Fruit fly (Drosophila melanogaster) whole organism, embryonic: ENCODE data around the gene mRpS2.

Experiments used
- CG11696 ChIP-seq: fragments of 200-800 bp; sonication (Bioruptor generic); IDR thresholded peaks from 2 replicates; pipeline ENCODE4 v1.3.6; 2022; ENCODE audit warnings: missing biosample characterization, missing genetic modification characterization
- CG13624 ChIP-seq: fragments of 200-800 bp; sonication (Bioruptor generic); optimal IDR thresholded peaks from 2 replicates; lab custom pipeline; 2016; ENCODE audit warnings: missing biosample characterization, missing genetic modification characterization
- CG14014 ChIP-seq: fragments of 200-800 bp; sonication (Bioruptor generic); IDR thresholded peaks from 2 replicates; pipeline ENCODE4 v1.3.6; 2022; ENCODE audit warnings: missing biosample characterization, missing genetic modification characterization
- CG14965 ChIP-seq: fragments of 200-800 bp; sonication (Bioruptor generic); optimal IDR thresholded peaks from 2 replicates; lab custom pipeline; 2016; ENCODE audit warnings: missing biosample characterization, missing genetic modification characterization, borderline replicate concordance
- CG15514 ChIP-seq: fragments of 200-800 bp; sonication (Bioruptor generic); optimal IDR thresholded peaks from 3 replicates; lab custom pipeline; 2017; ENCODE audit warnings: missing biosample characterization, missing genetic modification characterization, mild to moderate bottlenecking, moderate library complexity, missing genetic modification reagents
- CG18262 ChIP-seq: fragments of 200-800 bp; optimal IDR thresholded peaks from 3 replicates; lab custom pipeline; 2019; ENCODE audit warnings: missing biosample characterization, mild to moderate bottlenecking, missing genetic modification characterization, moderate library complexity
- CG18764 ChIP-seq: fragments of 200-800 bp; sonication (Bioruptor generic); optimal IDR thresholded peaks from 3 replicates; lab custom pipeline; 2016; ENCODE audit warnings: missing biosample characterization, missing genetic modification characterization
- CG2678 ChIP-seq: fragments of 200-800 bp; sonication (Bioruptor generic); optimal IDR thresholded peaks from 3 replicates; lab custom pipeline; 2019; ENCODE audit warnings: missing biosample characterization, mild to moderate bottlenecking, missing genetic modification characterization, moderate library complexity
- CG31388 ChIP-seq: fragments of 200-800 bp; sonication (Bioruptor generic); optimal IDR thresholded peaks from 2 replicates; lab custom pipeline; 2016; ENCODE audit warnings: missing biosample characterization, missing genetic modification characterization
- CG3163 ChIP-seq: fragments of 200-800 bp; sonication (Bioruptor generic); optimal IDR thresholded peaks from 3 replicates; lab custom pipeline; 2016; ENCODE audit warnings: missing biosample characterization, missing genetic modification characterization
- CG3407 ChIP-seq: fragments of 200-800 bp; sonication (Bioruptor generic); optimal IDR thresholded peaks from 2 replicates; lab custom pipeline; 2018; ENCODE audit warnings: missing biosample characterization, mild to moderate bottlenecking, missing genetic modification characterization
- CG42726 ChIP-seq: fragments of 200-800 bp; sonication (Bioruptor generic); IDR thresholded peaks from 2 replicates; pipeline ENCODE4 v1.3.6; 2022; ENCODE audit warnings: missing biosample characterization, missing genetic modification characterization; ENCODE audit not compliant: partially characterized antibody
- CG4424 ChIP-seq: fragments of 200-800 bp; sonication (Bioruptor generic); optimal IDR thresholded peaks from 3 replicates; lab custom pipeline; 2016; ENCODE audit warnings: missing biosample characterization, missing genetic modification characterization
- CG4707 ChIP-seq: fragments of 200-800 bp; sonication (Bioruptor generic); optimal IDR thresholded peaks from 2 replicates; lab custom pipeline; 2018; ENCODE audit warnings: missing biosample characterization, mild to moderate bottlenecking, missing genetic modification characterization, moderate library complexity
- CG4854 ChIP-seq: fragments of 200-800 bp; sonication (Bioruptor generic); optimal IDR thresholded peaks from 2 replicates; lab custom pipeline; 2016; ENCODE audit warnings: missing biosample characterization, missing genetic modification characterization, inconsistent platforms
- CG7928 ChIP-seq: fragments of 200-800 bp; sonication (Bioruptor generic); optimal IDR thresholded peaks from 2 replicates; lab custom pipeline; 2017; ENCODE audit warnings: missing biosample characterization, mild to moderate bottlenecking, missing genetic modification characterization
- CG8388 ChIP-seq: fragments of 200-800 bp; sonication (Bioruptor generic); optimal IDR thresholded peaks from 2 replicates; lab custom pipeline; 2019; ENCODE audit warnings: missing biosample characterization, mild to moderate bottlenecking, missing genetic modification characterization, moderate library complexity
- CG8944 ChIP-seq: fragments of 200-800 bp; sonication (Bioruptor generic); optimal IDR thresholded peaks from 3 replicates; lab custom pipeline; 2016; ENCODE audit warnings: missing biosample characterization, missing genetic modification characterization
- Chrac-16 ChIP-seq: fragments of 200-800 bp; sonication (Bioruptor generic); optimal IDR thresholded peaks from 3 replicates; lab custom pipeline; 2016; ENCODE audit warnings: missing biosample characterization, missing genetic modification characterization
- Eip74EF ChIP-seq, 2 experiments: fragments of 200-800 bp in 1 of 2; fragments of >200 bp in 1 of 2; sonication (Bioruptor generic) in 1 of 2; optimal IDR thresholded peaks; 2 replicates each; lab custom pipeline; 2017 to 2019; ENCODE audit warnings: missing biosample characterization in 2 of 2, missing genetic modification characterization in 2 of 2, mild to moderate bottlenecking in 1 of 2, moderate library complexity in 1 of 2
- Fer3 ChIP-seq: fragments of 200-800 bp; sonication (Bioruptor generic); optimal IDR thresholded peaks from 2 replicates; lab custom pipeline; 2018; ENCODE audit warnings: missing biosample characterization, mild to moderate bottlenecking, missing genetic modification characterization, moderate library complexity
- HLH54F ChIP-seq: fragments of 200-800 bp; sonication (Bioruptor generic); optimal IDR thresholded peaks from 3 replicates; lab custom pipeline; 2016; ENCODE audit warnings: missing biosample characterization, missing genetic modification characterization
- Hmr ChIP-seq: fragments of 200-800 bp; sonication (Bioruptor generic); optimal IDR thresholded peaks from 3 replicates; lab custom pipeline; 2017; ENCODE audit warnings: mild to moderate bottlenecking, missing biosample characterization, missing genetic modification reagents, missing genetic modification characterization
- Oaz ChIP-seq: fragments of 200-800 bp; sonication (Bioruptor generic); IDR thresholded peaks from 2 replicates; pipeline ENCODE4 v1.3.6; 2022; ENCODE audit warnings: missing biosample characterization, missing genetic modification characterization
- Optix ChIP-seq: fragments of 200-800 bp; sonication (Bioruptor generic); IDR thresholded peaks from 3 replicates; pipeline ENCODE4 v1.3.6; 2022; ENCODE audit warnings: missing biosample characterization, missing genetic modification characterization
- TFAM ChIP-seq: fragments of 200-800 bp; sonication (Bioruptor generic); optimal IDR thresholded peaks from 2 replicates; lab custom pipeline; 2017; ENCODE audit warnings: missing biosample characterization, missing genetic modification characterization, inconsistent platforms
- ash1 ChIP-seq: fragments of 200-800 bp; sonication (Bioruptor generic); optimal IDR thresholded peaks from 2 replicates; lab custom pipeline; 2018; ENCODE audit warnings: missing biosample characterization, mild to moderate bottlenecking, missing genetic modification characterization
- bcd ChIP-seq: fragments of 200-800 bp; sonication (Bioruptor generic); optimal IDR thresholded peaks from 2 replicates; lab custom pipeline; 2017; ENCODE audit warnings: missing biosample characterization, mild to moderate bottlenecking, missing genetic modification characterization
- cato ChIP-seq: fragments of 200-800 bp; sonication (Bioruptor generic); optimal IDR thresholded peaks from 2 replicates; lab custom pipeline; 2016; ENCODE audit warnings: missing biosample characterization, missing genetic modification characterization, borderline replicate concordance
- cg ChIP-seq: fragments of 200-800 bp; sonication (Bioruptor generic); optimal IDR thresholded peaks from 3 replicates; lab custom pipeline; 2019; ENCODE audit warnings: missing biosample characterization, mild to moderate bottlenecking, missing genetic modification characterization, moderate library complexity
- crol ChIP-seq: fragments of 200-800 bp; sonication (Bioruptor generic); IDR thresholded peaks from 2 replicates; pipeline ENCODE4 v1.3.6; 2022; ENCODE audit warnings: missing biosample characterization, missing genetic modification characterization
- dm ChIP-seq: fragments of 200-800 bp; sonication (Bioruptor generic); optimal IDR thresholded peaks from 3 replicates; lab custom pipeline; 2016; ENCODE audit warnings: missing biosample characterization, missing genetic modification characterization
- esg ChIP-seq: fragments of 200-800 bp; sonication (Bioruptor generic); conservative IDR thresholded peaks from 2 replicates; pipeline ENCODE4 v1.3.6; 2022; ENCODE audit warnings: missing biosample characterization, missing genetic modification characterization
- eyg ChIP-seq: fragments of 200-800 bp; sonication (Bioruptor generic); optimal IDR thresholded peaks from 3 replicates; lab custom pipeline; 2016; ENCODE audit warnings: missing biosample characterization, missing genetic modification characterization
- fd64A ChIP-seq: fragments of 200-800 bp; sonication (Bioruptor generic); optimal IDR thresholded peaks from 3 replicates; lab custom pipeline; 2018; ENCODE audit warnings: missing biosample characterization, mild to moderate bottlenecking, missing genetic modification characterization
- gt ChIP-seq: fragments of 200-800 bp; sonication (Bioruptor generic); IDR thresholded peaks from 2 replicates; pipeline ENCODE4 v1.3.6; 2022; ENCODE audit warnings: missing biosample characterization, missing genetic modification characterization
- jigr1 ChIP-seq: fragments of 200-800 bp; sonication (Bioruptor generic); IDR thresholded peaks from 3 replicates; pipeline ENCODE4 v1.3.6; 2022; ENCODE audit warnings: missing biosample characterization, missing genetic modification characterization
- klu ChIP-seq: fragments of 200-800 bp; sonication (Bioruptor generic); IDR thresholded peaks from 2 replicates; pipeline ENCODE4 v1.3.6; 2022; ENCODE audit warnings: missing biosample characterization, missing genetic modification characterization
- lab ChIP-seq: fragments of 200-800 bp; sonication (Bioruptor generic); optimal IDR thresholded peaks from 3 replicates; lab custom pipeline; 2017; ENCODE audit warnings: missing biosample characterization, missing genetic modification characterization, mild to moderate bottlenecking, moderate library complexity, missing genetic modification reagents
- lmd ChIP-seq: fragments of 200-800 bp; sonication (Bioruptor generic); IDR thresholded peaks from 2 replicates; pipeline ENCODE4 v1.3.6; 2022; ENCODE audit warnings: missing biosample characterization, missing genetic modification characterization
- luna ChIP-seq: fragments of 200-800 bp; sonication (Bioruptor generic); optimal IDR thresholded peaks from 2 replicates; lab custom pipeline; 2016; ENCODE audit warnings: missing biosample characterization, missing genetic modification characterization
- mld ChIP-seq: fragments of 200-800 bp; sonication (Bioruptor generic); IDR thresholded peaks from 3 replicates; pipeline ENCODE4 v1.3.6; 2022; ENCODE audit warnings: missing biosample characterization, missing genetic modification characterization; ENCODE audit not compliant: partially characterized antibody
- nerfin-2 ChIP-seq: fragments of 200-800 bp; sonication (Bioruptor generic); IDR thresholded peaks from 2 replicates; pipeline ENCODE4 v1.3.6; 2022; ENCODE audit warnings: missing biosample characterization, missing genetic modification characterization; ENCODE audit not compliant: partially characterized antibody
- pita ChIP-seq: fragments of 200-800 bp; sonication (Bioruptor generic); optimal IDR thresholded peaks from 2 replicates; lab custom pipeline; 2017; ENCODE audit warnings: missing biosample characterization, mild to moderate bottlenecking, missing genetic modification characterization
- repo ChIP-seq: fragments of 200-800 bp; sonication (Bioruptor generic); optimal IDR thresholded peaks from 2 replicates; lab custom pipeline; 2016; ENCODE audit warnings: missing biosample characterization, missing genetic modification characterization
- run ChIP-seq: fragments of 200-800 bp; sonication (Bioruptor generic); optimal IDR thresholded peaks from 3 replicates; lab custom pipeline; 2018; ENCODE audit warnings: missing biosample characterization, mild to moderate bottlenecking, missing genetic modification characterization
- tgo ChIP-seq: fragments of 200-800 bp; sonication (Bioruptor generic); IDR thresholded peaks from 3 replicates; pipeline ENCODE4 v1.3.6; 2022; ENCODE audit warnings: missing biosample characterization, missing genetic modification characterization
- vfl ChIP-seq: fragments of 200-800 bp; sonication (Bioruptor generic); optimal IDR thresholded peaks from 2 replicates; lab custom pipeline; 2016; ENCODE audit warnings: missing biosample characterization, missing genetic modification characterization
- wor ChIP-seq: fragments of 200-800 bp; sonication (Bioruptor generic); IDR thresholded peaks from 2 replicates; pipeline ENCODE4 v1.3.6; 2022; ENCODE audit warnings: missing biosample characterization, missing genetic modification characterization

mRpS2 gene

dm6 chr2L:4810697-4811490, 39.3 kb downstream of the mRpS2 start (continued):
- peak; percentile 17 for TF ChIP-seq lab
- TF ChIP-seq repo (GFP tag; lab: Kevin White, UChicago): no peak
- 0 out of 2 replicates have a peak, but pooled peaks have one; percentile 11 for TF ChIP-seq esg (GFP tag; lab: Robert Waterston, UW)
- peak; percentile 75 for TF ChIP-seq Chrac-16 (GFP tag; lab: Kevin White, UChicago)
- no peak for TF ChIP-seq CG4707
- TF ChIP-seq klu (GFP tag; lab: Robert Waterston, UW): peak; percentile 68; the same call in 1 of the 2 replicates
- no peak for TF ChIP-seq cg (GFP tag; lab: Kevin White, UChicago)
- peak; percentile 23 for TF ChIP-seq Fer3 (tag; lab: Kevin White, UChicago)
- peak; percentile 56 for TF ChIP-seq CG8388 (GFP tag; lab: Kevin White, UChicago)
- no peak for TF ChIP-seq CG31388 (GFP tag; lab: Kevin White, UChicago)
- TF ChIP-seq wor (GFP tag; lab: Robert Waterston, UW): 0 out of 2 replicates have a peak, but pooled peaks have one; percentile 22
- TF ChIP-seq pita (GFP tag; lab: Kevin White, UChicago): no peak
- TF ChIP-seq nerfin-2 (GFP tag; lab: Robert Waterston, UW): no peak
- no peak for TF ChIP-seq CG42726 (GFP tag; lab: Robert Waterston, UW)
- peak; percentile 12; the same call in 1 of the 3 replicates for TF ChIP-seq Optix
- peak; percentile 50; the same call in 2 of the 3 replicates for TF ChIP-seq tgo
- peak; percentile 21 for TF ChIP-seq CG15514 (GFP tag; lab: Kevin White, UChicago)
- TF ChIP-seq CG8944 (GFP tag; lab: Kevin White, UChicago): no peak
- peak; percentile 77 for TF ChIP-seq Hmr (GFP tag; lab: Kevin White, UChicago)
- TF ChIP-seq CG13624 (GFP tag; lab: Kevin White, UChicago): no peak
- TF ChIP-seq bcd (GFP tag; lab: Kevin White, UChicago): peak; percentile 71
- peak; percentile 10 for TF ChIP-seq CG4854 (GFP tag; lab: Kevin White, UChicago)
- peak; percentile 61 for TF ChIP-seq CG3407 (GFP tag; lab: Kevin White, UChicago)
- peak; percentile 56 for TF ChIP-seq HLH54F (GFP tag; lab: Kevin White, UChicago)
- TF ChIP-seq cato (GFP tag; lab: Kevin White, UChicago): no peak
- no peak for TF ChIP-seq fd64A (GFP tag; lab: Kevin White, UChicago)
- no peak for TF ChIP-seq mld
- TF ChIP-seq CG4424 (GFP tag; lab: Kevin White, UChicago): peak; percentile 58
- no peak for TF ChIP-seq CG3163 (GFP tag; lab: Kevin White, UChicago)
- TF ChIP-seq CG7928: peak; percentile 32
- no peak for TF ChIP-seq run (tag; lab: Kevin White, UChicago)
- no peak for TF ChIP-seq eyg (GFP tag; lab: Kevin White, UChicago)
- no peak for TF ChIP-seq jigr1
- no peak for TF ChIP-seq CG14965 (GFP tag; lab: Kevin White, UChicago)
- TF ChIP-seq vfl (GFP tag; lab: Kevin White, UChicago): no peak
- TF ChIP-seq gt (GFP tag; lab: Robert Waterston, UW): no peak
- peak; percentile 76 for TF ChIP-seq lmd (GFP tag; lab: Robert Waterston, UW)
- TF ChIP-seq Eip74EF (GFP tag; optimal IDR thresholded peaks at IDR 0.05; lab: Kevin White, UChicago): peak in 1 of 2 experiments; percentile 59
- no peak for TF ChIP-seq Oaz (GFP tag; lab: Robert Waterston, UW)
- TF ChIP-seq crol: peak; percentile 93
- no peak for TF ChIP-seq dm (GFP tag; lab: Kevin White, UChicago)
- peak; percentile 85 for TF ChIP-seq CG2678 (tag; lab: Kevin White, UChicago)
- TF ChIP-seq luna: no peak
- no peak for TF ChIP-seq CG18764
- no peak for TF ChIP-seq CG14014 (GFP tag; lab: Robert Waterston, UW)
- TF ChIP-seq CG18262 (tag; lab: Kevin White, UChicago): peak; percentile 81
- TF ChIP-seq TFAM (GFP tag; lab: Kevin White, UChicago): no peak
- no peak for TF ChIP-seq ash1 (GFP tag; lab: Kevin White, UChicago)
- no peak for TF ChIP-seq CG11696
